Fruit fly (Drosophila melanogaster) whole organism, prepupa: ENCODE measurements around the gene CG2604.
A peak's percentile ranks its signal among the peaks of the same experiment; 100 is the strongest.

Experiments used
- CG16779 ChIP-seq: fragments of 200-800 bp; sonication (Bioruptor generic); optimal IDR thresholded peaks from 3 replicates; lab custom pipeline; 2017; ENCODE audit warnings: missing biosample characterization, mild to moderate bottlenecking, missing genetic modification characterization
- Hr4 ChIP-seq: fragments of 200-800 bp; sonication (Bioruptor generic); optimal IDR thresholded peaks from 3 replicates; lab custom pipeline; 2016; ENCODE audit warnings: missing biosample characterization, missing genetic modification characterization
- esn ChIP-seq: fragments of 200-800 bp; sonication (Bioruptor generic); optimal IDR thresholded peaks from 2 replicates; lab custom pipeline; 2016; ENCODE audit warnings: missing biosample characterization, mild to moderate bottlenecking, missing genetic modification characterization, moderate library complexity
- svp ChIP-seq: fragments of 200-800 bp; sonication (Bioruptor generic); peaks from one replicate; lab custom pipeline; 2016; ENCODE audit warnings: missing biosample characterization, missing genetic modification characterization

DNA sequence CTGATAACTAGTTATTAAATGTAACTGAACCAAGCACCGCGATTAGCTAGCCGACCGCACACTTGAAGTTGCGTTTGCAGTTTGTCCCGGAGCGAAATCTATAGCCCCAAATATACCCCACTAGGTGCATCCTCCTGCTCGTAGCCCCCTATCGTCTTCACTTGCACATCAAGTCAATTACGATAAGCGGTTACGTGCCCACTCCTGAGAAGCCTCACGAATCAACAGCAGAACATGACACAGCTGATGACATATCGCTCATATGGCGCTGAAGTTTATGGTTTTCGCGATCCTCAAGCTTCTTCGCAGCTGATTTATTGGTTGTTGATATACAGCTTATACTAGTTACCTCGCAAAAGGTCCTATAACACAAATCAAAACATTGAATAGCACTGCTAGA, 38.1 kb upstream of the CG2604 start:
- TF ChIP-seq esn (no peak), svp (peak; percentile 81), CG16779 (tag; lab: Kevin White, UChicago) (no peak), Hr4 (no peak)
